Fruit fly (Drosophila melanogaster): Measurements from ENCODE around the gene PGS1.

The PGS1 gene

dm6 chr3R:18719767-18720341 lies 26.0 kb downstream of the PGS1 start (continued):
- peak; percentile 65 for TF ChIP-seq NK7.1 (GFP tag; optimal IDR thresholded peaks at IDR 0.05)
- peak; percentile 89 for TF ChIP-seq CG9817 (tag; optimal IDR thresholded peaks at IDR 0.05)
- TF ChIP-seq CG2678 (tag; optimal IDR thresholded peaks at IDR 0.05) = peak; percentile 94
- peak; percentile 85 for TF ChIP-seq CrebB (tag; optimal IDR thresholded peaks at IDR 0.05)
- peak; percentile 95 for TF ChIP-seq Fer1 (GFP tag; optimal IDR thresholded peaks at IDR 0.05)
- TF ChIP-seq CG4854 (GFP tag; optimal IDR thresholded peaks at IDR 0.05) = no peak
- no peak for TF ChIP-seq sna (GFP tag; IDR thresholded peaks at IDR 0.05; ENCODE audit: partially characterized antibody)
- TF ChIP-seq Atf3 (GFP tag; optimal IDR thresholded peaks at IDR 0.05) = peak; percentile 47
- peak; percentile 88 for TF ChIP-seq slbo (GFP tag; IDR thresholded peaks at IDR 0.05)
- TF ChIP-seq CG9932 (GFP tag; IDR thresholded peaks at IDR 0.05) = peak; percentile 73
- TF ChIP-seq insv (GFP tag; optimal IDR thresholded peaks at IDR 0.05) = peak in 1 of 2 experiments; percentile 53
- peak; percentile 97 for TF ChIP-seq Med (GFP tag)
- TF ChIP-seq abd-A (tag; optimal IDR thresholded peaks at IDR 0.05) = peak; percentile 97
- TF ChIP-seq CG3847 (GFP tag; IDR thresholded peaks at IDR 0.05) = peak; percentile 77
- TF ChIP-seq nom (GFP tag; optimal IDR thresholded peaks at IDR 0.05) = peak; percentile 17
- peak; percentile 52; the same call in 1 of the 3 replicates for TF ChIP-seq CG11093 (GFP tag; IDR thresholded peaks at IDR 0.05)
- peak; percentile 84 for TF ChIP-seq Ptx1 (GFP tag; IDR thresholded peaks at IDR 0.05)
- peak in 1 of 2 experiments; percentile 83 for TF ChIP-seq Pdp1 (GFP tag; optimal IDR thresholded peaks at IDR 0.05)
- peak; percentile 58 for TF ChIP-seq CG18011 (GFP tag; optimal IDR thresholded peaks at IDR 0.05)
- no peak for TF ChIP-seq Sin3A (optimal IDR thresholded peaks at IDR 0.05)
- peak; percentile 72 for TF ChIP-seq Mes4 (GFP tag; optimal IDR thresholded peaks at IDR 0.05)
- TF ChIP-seq dm (GFP tag; optimal IDR thresholded peaks at IDR 0.05) = peak; percentile 59
- peak; percentile 86 for TF ChIP-seq CG6765 (GFP tag; optimal IDR thresholded peaks at IDR 0.05)
- TF ChIP-seq PHDP (tag; optimal IDR thresholded peaks at IDR 0.05) = peak; percentile 93
- TF ChIP-seq Poxn (GFP tag; IDR thresholded peaks at IDR 0.05) = no peak
- no peak for TF ChIP-seq hkb (optimal IDR thresholded peaks at IDR 0.05)
- peak; percentile 90 for TF ChIP-seq hkb (GFP tag; IDR thresholded peaks at IDR 0.05)
- peak; percentile 82 for TF ChIP-seq CG1792 (GFP tag; optimal IDR thresholded peaks at IDR 0.05)
- TF ChIP-seq z (GFP tag; IDR thresholded peaks at IDR 0.05) = no peak
- TF ChIP-seq Lim3 (GFP tag; IDR thresholded peaks at IDR 0.05) = peak; percentile 64
- peak; percentile 64 for TF ChIP-seq Jarid2 (GFP tag; optimal IDR thresholded peaks at IDR 0.05)
- TF ChIP-seq disco-r (GFP tag; optimal IDR thresholded peaks at IDR 0.05) = peak; percentile 70
- peak; percentile 89 for TF ChIP-seq seq (GFP tag; IDR thresholded peaks at IDR 0.05)
- TF ChIP-seq CG10979 (tag; optimal IDR thresholded peaks at IDR 0.05) = peak; percentile 86
- TF ChIP-seq dmrt99B (tag; optimal IDR thresholded peaks at IDR 0.05) = peak; percentile 92
- TF ChIP-seq BtbVII (GFP tag; optimal IDR thresholded peaks at IDR 0.05) = peak; percentile 89
- peak; percentile 82; the same call in 1 of the 2 replicates for TF ChIP-seq Ada2b (GFP tag; IDR thresholded peaks at IDR 0.05)
- peak; percentile 58 for TF ChIP-seq MTF-1 (GFP tag; optimal IDR thresholded peaks at IDR 0.05; ENCODE audit: borderline replicate concordance)
- TF ChIP-seq crc (GFP tag; optimal IDR thresholded peaks at IDR 0.05) = peak; percentile 74
- TF ChIP-seq kah (GFP tag; optimal IDR thresholded peaks at IDR 0.05) = peak; percentile 62
- TF ChIP-seq bcd (GFP tag; optimal IDR thresholded peaks at IDR 0.05) = peak; percentile 85
- no peak for TF ChIP-seq CG34224 (GFP tag; IDR thresholded peaks at IDR 0.05; ENCODE audit: partially characterized antibody)
- TF ChIP-seq Dip2 (GFP tag; IDR thresholded peaks at IDR 0.05) = no peak
- TF ChIP-seq ems (GFP tag; optimal IDR thresholded peaks at IDR 0.05) = peak; percentile 81
- no peak for TF ChIP-seq pfk (GFP tag; optimal IDR thresholded peaks at IDR 0.05)
- peak; percentile 58 for TF ChIP-seq slp2 (GFP tag; optimal IDR thresholded peaks at IDR 0.05)
- TF ChIP-seq CG9609 (GFP tag; optimal IDR thresholded peaks at IDR 0.05) = peak; percentile 71
- peak; percentile 84 for TF ChIP-seq Blimp-1 (GFP tag; optimal IDR thresholded peaks at IDR 0.05)
- TF ChIP-seq CG13123 (GFP tag; optimal IDR thresholded peaks at IDR 0.05) = peak; percentile 45
- peak; percentile 52 for TF ChIP-seq dmrt11E (tag; optimal IDR thresholded peaks at IDR 0.05)
